Fruit fly (Drosophila melanogaster) whole organism, pupa: Measurements from ENCODE around the gene Klp3A.
A peak's percentile ranks its signal among the peaks of the same experiment; 100 is the strongest.
"Not testable (repeated sequence)": the region's sequence is repeated elsewhere in the genome, so short reads cannot be mapped to it uniquely, and the experiment has no call there.

ENCODE experiments used
- CG10348 ChIP-seq: fragments of 200-800 bp; sonication (Bioruptor generic); IDR thresholded peaks from 2 replicates; pipeline ENCODE4 v1.3.6; 2022; ENCODE audit warnings: missing biosample characterization, missing genetic modification characterization
- CG12605 ChIP-seq: fragments of 200-800 bp; sonication (Bioruptor generic); IDR thresholded peaks from 2 replicates; pipeline ENCODE4 v1.3.6; 2022; ENCODE audit warnings: missing biosample characterization, missing genetic modification characterization
- CG13204 ChIP-seq: fragments of 200-800 bp; sonication (Bioruptor generic); optimal IDR thresholded peaks from 2 replicates; lab custom pipeline; 2018; ENCODE audit warnings: missing biosample characterization, mild to moderate bottlenecking, missing genetic modification characterization, moderate library complexity
- CG14655 ChIP-seq: fragments of 200-800 bp; sonication (Bioruptor generic); optimal IDR thresholded peaks from 3 replicates; lab custom pipeline; 2017; ENCODE audit warnings: mild to moderate bottlenecking, missing biosample characterization, missing genetic modification reagents, missing genetic modification characterization
- CG15710 ChIP-seq: fragments of 200-800 bp; sonication (Bioruptor generic); optimal IDR thresholded peaks from 2 replicates; lab custom pipeline; 2018; ENCODE audit warnings: missing biosample characterization, mild to moderate bottlenecking, missing genetic modification characterization, moderate library complexity
- CG17806 ChIP-seq: fragments of 200-800 bp; sonication (Bioruptor generic); optimal IDR thresholded peaks from 2 replicates; lab custom pipeline; 2018; ENCODE audit warnings: missing biosample characterization, mild to moderate bottlenecking, missing genetic modification characterization, moderate library complexity
- CG32121 ChIP-seq: fragments of 200-800 bp; sonication (Bioruptor generic); IDR thresholded peaks from 2 replicates; pipeline ENCODE4 v1.3.6; 2022; ENCODE audit warnings: missing biosample characterization, missing genetic modification characterization
- CG34367 ChIP-seq: fragments of 200-800 bp; sonication (Bioruptor generic); optimal IDR thresholded peaks from 2 replicates; lab custom pipeline; 2018; ENCODE audit warnings: missing biosample characterization, mild to moderate bottlenecking, missing genetic modification characterization
- CG4496 ChIP-seq: fragments of 200-800 bp; sonication (Bioruptor generic); IDR thresholded peaks from 3 replicates; pipeline ENCODE4 v1.3.6; 2022; ENCODE audit warnings: missing biosample characterization, missing genetic modification characterization
- CG8159 ChIP-seq: fragments of 200-800 bp; sonication (Bioruptor generic); optimal IDR thresholded peaks from 3 replicates; lab custom pipeline; 2018; ENCODE audit warnings: missing biosample characterization, mild to moderate bottlenecking, missing genetic modification characterization, moderate library complexity
- CG8301 ChIP-seq: fragments of 200-800 bp; sonication (Bioruptor generic); optimal IDR thresholded peaks from 2 replicates; lab custom pipeline; 2018; ENCODE audit warnings: missing biosample characterization, mild to moderate bottlenecking, missing genetic modification characterization
- CG9948 ChIP-seq: fragments of 200-800 bp; sonication (Bioruptor generic); optimal IDR thresholded peaks from 2 replicates; lab custom pipeline; 2018; ENCODE audit warnings: missing biosample characterization, mild to moderate bottlenecking, missing genetic modification characterization, moderate library complexity
- D1 ChIP-seq: fragments of 200-800 bp; sonication (Bioruptor generic); optimal IDR thresholded peaks from 2 replicates; lab custom pipeline; 2018; ENCODE audit warnings: missing biosample characterization, mild to moderate bottlenecking, missing genetic modification characterization, moderate library complexity
- EcR ChIP-seq: fragments of 200-800 bp; sonication (Bioruptor generic); optimal IDR thresholded peaks from 3 replicates; lab custom pipeline; 2019; ENCODE audit warnings: missing biosample characterization, missing genetic modification characterization, mild to moderate bottlenecking, moderate library complexity, missing genetic modification reagents
- Ets98B ChIP-seq: fragments of 200-800 bp; sonication (Bioruptor generic); IDR thresholded peaks from 2 replicates; pipeline ENCODE4 v1.3.6; 2022; ENCODE audit warnings: missing biosample characterization, missing genetic modification characterization
- Pif1A ChIP-seq: fragments of 200-800 bp; sonication (Bioruptor generic); optimal IDR thresholded peaks from 3 replicates; lab custom pipeline; 2016; ENCODE audit warnings: missing biosample characterization, missing genetic modification characterization
- Pif1B ChIP-seq: fragments of 200-800 bp; sonication (Bioruptor generic); optimal IDR thresholded peaks from 3 replicates; lab custom pipeline; 2016; ENCODE audit warnings: missing biosample characterization, missing genetic modification characterization
- Snoo ChIP-seq: fragments of 200-800 bp; sonication (Bioruptor generic); optimal IDR thresholded peaks from 3 replicates; lab custom pipeline; 2017; ENCODE audit warnings: missing biosample characterization, mild to moderate bottlenecking, missing genetic modification characterization, inconsistent platforms
- fd96Ca ChIP-seq: fragments of 200-800 bp; sonication (Bioruptor generic); IDR thresholded peaks from 3 replicates; pipeline ENCODE4 v1.3.6; 2022; ENCODE audit warnings: missing biosample characterization, missing genetic modification characterization
- gl ChIP-seq: fragments of 200-800 bp; sonication (Bioruptor generic); optimal IDR thresholded peaks from 2 replicates; lab custom pipeline; 2018; ENCODE audit warnings: missing biosample characterization, mild to moderate bottlenecking, missing genetic modification characterization
- rn ChIP-seq: fragments of 200-800 bp; sonication (Bioruptor generic); IDR thresholded peaks from 2 replicates; pipeline ENCODE4 v1.3.6; 2022; ENCODE audit warnings: missing biosample characterization, missing genetic modification characterization

Gene Klp3A

DNA sequence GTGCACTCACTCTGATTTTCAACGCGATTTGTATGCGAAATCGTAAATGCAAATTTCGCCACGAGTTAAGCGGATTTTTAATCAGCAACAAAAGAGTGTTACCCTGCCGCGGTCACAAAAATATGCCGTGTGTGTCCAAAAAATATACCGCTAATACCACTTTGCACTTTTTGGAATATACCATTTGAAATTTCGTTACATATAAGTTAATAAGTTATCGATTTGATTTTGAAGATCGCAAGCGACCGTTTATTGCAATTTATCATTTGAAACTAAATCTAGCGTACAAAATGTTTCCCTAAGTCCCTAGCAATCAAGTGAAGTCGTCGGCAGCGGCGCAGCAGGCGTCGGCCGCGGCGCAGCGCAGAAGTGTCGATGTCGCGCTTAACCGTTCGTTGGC is 6.4 kb upstream of the Klp3A start, which contains the start of gene eIF3g1:
eIF3g1 (minus strand) TSS at position 101 of the 400 bp plus-strand sequence.
- not testable (repeated sequence) for TF ChIP-seq rn, Pif1A, CG9948

DNA sequence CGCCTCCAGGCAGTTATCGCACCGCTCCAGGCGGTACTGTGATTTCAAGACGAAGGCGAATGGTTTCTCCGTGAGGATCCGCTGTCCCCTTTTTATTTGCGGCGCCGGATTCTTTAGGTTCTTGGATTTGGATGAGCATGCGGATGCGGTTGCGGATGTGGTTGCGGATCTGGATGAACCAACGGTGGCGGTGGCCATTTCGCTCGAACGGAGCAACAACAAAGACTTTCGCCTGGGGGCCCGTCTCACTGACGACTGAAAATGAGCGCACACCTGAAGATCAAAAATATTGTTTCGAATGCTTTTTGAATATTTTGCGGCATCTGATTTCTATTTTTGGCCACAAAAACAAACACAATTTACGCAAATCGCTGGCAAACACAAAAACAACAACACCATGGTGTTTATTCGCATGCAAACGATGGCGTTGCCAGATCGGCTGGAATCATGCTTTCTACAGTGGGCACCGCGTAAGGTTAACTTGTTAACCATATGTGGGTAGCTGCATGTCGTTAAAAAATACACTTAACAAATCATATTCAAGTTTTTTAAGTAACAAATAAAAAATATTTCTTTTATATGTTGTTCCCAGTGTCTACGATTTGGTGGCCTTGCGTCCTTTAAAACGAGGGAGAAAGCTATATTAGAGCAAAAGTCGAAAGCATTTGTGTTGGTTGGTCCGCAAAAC is 4.8 kb upstream of the Klp3A start, which contains the start of gene Smyd3:
Smyd3 (minus strand) TSS at position 407 of the 688 bp plus-strand sequence.
- peak; percentile 51 for TF ChIP-seq gl
- no peak for TF ChIP-seq CG14655
- peak; percentile 79 for TF ChIP-seq CG32121 (GFP tag; lab: Robert Waterston, UW)
- TF ChIP-seq CG10348 (GFP tag; lab: Robert Waterston, UW): no peak
- no peak for TF ChIP-seq Pif1A
- peak; percentile 71 for TF ChIP-seq Snoo
- peak; percentile 64 for TF ChIP-seq rn
- TF ChIP-seq EcR (GFP tag; lab: Kevin White, UChicago): no peak
- TF ChIP-seq CG8301 (tag; lab: Kevin White, UChicago): peak; percentile 74
- TF ChIP-seq CG9948: peak; percentile 53
- peak; percentile 47 for TF ChIP-seq CG34367 (tag; lab: Kevin White, UChicago)
- peak; percentile 87 for TF ChIP-seq Pif1B (GFP tag; lab: Kevin White, UChicago)
- no peak for TF ChIP-seq D1 (tag; lab: Kevin White, UChicago)
- TF ChIP-seq CG4496 (GFP tag; lab: Robert Waterston, UW): peak; percentile 91
- peak; percentile 75 for TF ChIP-seq CG17806 (tag; lab: Kevin White, UChicago)
- peak; percentile 72 for TF ChIP-seq CG8159 (tag; lab: Kevin White, UChicago)
- TF ChIP-seq CG15710: peak; percentile 68
- TF ChIP-seq CG13204 (GFP tag; lab: Kevin White, UChicago): no peak
- peak; percentile 80 for TF ChIP-seq fd96Ca (GFP tag; lab: Robert Waterston, UW)
- TF ChIP-seq CG12605 (GFP tag; lab: Robert Waterston, UW): peak; percentile 72
- peak; percentile 89 for TF ChIP-seq Ets98B

DNA sequence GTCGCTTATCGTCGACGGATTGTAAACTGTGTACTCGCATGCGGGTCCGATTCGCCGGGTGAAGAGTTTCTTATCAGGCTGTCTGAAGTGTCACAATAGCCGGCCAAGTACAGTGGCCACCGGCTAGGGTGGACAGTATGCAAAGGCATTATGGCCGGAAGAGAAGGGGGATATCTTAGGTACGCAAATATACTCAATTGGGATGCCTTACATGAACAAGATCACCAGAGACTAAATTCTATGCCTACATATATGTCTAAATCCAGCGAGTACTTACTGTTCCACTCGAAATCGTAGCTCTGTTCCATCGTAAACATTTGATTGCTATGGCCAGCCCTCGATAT is 10.1 kb downstream of the Klp3A start:
- TF ChIP-seq EcR (GFP tag; lab: Kevin White, UChicago): peak; percentile 81
- peak; percentile 92 for TF ChIP-seq CG12605 (GFP tag; lab: Robert Waterston, UW)
- peak; percentile 77 for TF ChIP-seq CG9948
- TF ChIP-seq D1 (tag; lab: Kevin White, UChicago): no peak
- TF ChIP-seq fd96Ca (GFP tag; lab: Robert Waterston, UW): peak; percentile 97
- peak; percentile 82 for TF ChIP-seq CG34367 (tag; lab: Kevin White, UChicago)
- peak; percentile 83 for TF ChIP-seq CG17806 (tag; lab: Kevin White, UChicago)
- TF ChIP-seq Pif1A: no peak
- TF ChIP-seq Snoo: peak; percentile 94
- no peak for TF ChIP-seq CG14655
- peak; percentile 89 for TF ChIP-seq CG8159 (tag; lab: Kevin White, UChicago)
- TF ChIP-seq Pif1B (GFP tag; lab: Kevin White, UChicago): no peak
- peak; percentile 86 for TF ChIP-seq CG15710
- peak; percentile 93 for TF ChIP-seq CG32121 (GFP tag; lab: Robert Waterston, UW)
- peak; percentile 49 for TF ChIP-seq CG13204 (GFP tag; lab: Kevin White, UChicago)
- TF ChIP-seq rn: peak; percentile 81
- peak; percentile 94 for TF ChIP-seq Ets98B
- peak; percentile 97 for TF ChIP-seq CG4496 (GFP tag; lab: Robert Waterston, UW)
- TF ChIP-seq gl: peak; percentile 72
- TF ChIP-seq CG10348 (GFP tag; lab: Robert Waterston, UW): peak; percentile 72
- peak; percentile 85 for TF ChIP-seq CG8301 (tag; lab: Kevin White, UChicago)
- TF ChIP-seq, all 21 proteins: peak for 17

DNA sequence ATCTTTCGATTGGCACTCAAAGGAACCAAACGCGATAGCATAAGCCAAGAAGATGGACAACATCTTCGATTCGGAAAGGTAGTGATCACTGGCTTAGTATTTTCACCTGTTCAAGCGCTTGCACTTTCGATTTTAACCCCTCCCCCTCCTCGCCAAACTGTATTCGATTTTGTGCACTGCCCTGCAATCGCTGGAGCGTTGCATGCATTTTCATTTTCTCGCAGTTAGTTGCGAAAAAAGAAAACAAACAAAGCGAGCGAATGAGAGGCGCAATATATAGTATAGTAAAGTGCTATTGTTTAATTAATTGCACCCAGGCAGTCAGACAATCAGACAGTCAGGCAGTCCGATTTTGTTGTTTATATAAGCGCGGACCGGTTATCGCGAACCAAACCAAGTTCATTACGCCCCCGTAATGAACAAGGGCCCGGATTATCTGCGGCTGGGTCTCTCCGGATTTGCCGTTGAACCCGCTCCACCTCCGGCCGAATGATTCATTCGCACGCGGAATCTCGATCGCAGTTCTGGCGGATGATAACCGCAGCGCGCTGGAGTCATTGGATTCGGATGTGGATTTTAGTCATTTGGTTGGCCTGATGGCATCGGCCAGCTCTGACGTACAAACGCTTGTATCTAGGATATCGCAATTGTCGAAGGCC is 10.6 kb downstream of the Klp3A start:
- TF ChIP-seq CG14655 (no peak), EcR (GFP tag; lab: Kevin White, UChicago) (peak; percentile 96)

DNA sequence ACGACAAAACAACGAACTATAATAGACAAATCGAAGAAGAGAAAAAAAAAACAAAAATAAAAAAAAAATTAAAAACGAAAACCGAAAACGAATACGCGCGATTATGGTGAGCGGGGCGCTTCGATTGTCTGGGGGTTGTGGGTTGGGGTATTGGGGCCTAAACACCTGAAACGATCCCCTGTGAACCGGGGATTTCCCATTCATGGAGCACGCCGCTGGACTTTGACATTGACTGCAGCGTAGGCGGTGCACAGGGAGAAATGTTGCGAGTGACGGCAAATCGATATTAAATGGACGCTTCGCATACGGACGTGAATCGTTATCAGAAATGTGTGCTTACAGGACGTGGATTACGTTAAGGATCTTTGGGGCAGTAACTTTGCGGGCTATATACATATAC is 11.6 kb downstream of the Klp3A start:
- TF ChIP-seq Pif1A: no peak
- TF ChIP-seq CG13204 (GFP tag; lab: Kevin White, UChicago): no peak
- no peak for TF ChIP-seq Ets98B
- peak; percentile 8; the same call in 1 of the 3 replicates for TF ChIP-seq fd96Ca (GFP tag; lab: Robert Waterston, UW)
- no peak for TF ChIP-seq Snoo
- TF ChIP-seq CG32121 (GFP tag; lab: Robert Waterston, UW): no peak
- TF ChIP-seq, all 21 proteins: peak for 1

DNA sequence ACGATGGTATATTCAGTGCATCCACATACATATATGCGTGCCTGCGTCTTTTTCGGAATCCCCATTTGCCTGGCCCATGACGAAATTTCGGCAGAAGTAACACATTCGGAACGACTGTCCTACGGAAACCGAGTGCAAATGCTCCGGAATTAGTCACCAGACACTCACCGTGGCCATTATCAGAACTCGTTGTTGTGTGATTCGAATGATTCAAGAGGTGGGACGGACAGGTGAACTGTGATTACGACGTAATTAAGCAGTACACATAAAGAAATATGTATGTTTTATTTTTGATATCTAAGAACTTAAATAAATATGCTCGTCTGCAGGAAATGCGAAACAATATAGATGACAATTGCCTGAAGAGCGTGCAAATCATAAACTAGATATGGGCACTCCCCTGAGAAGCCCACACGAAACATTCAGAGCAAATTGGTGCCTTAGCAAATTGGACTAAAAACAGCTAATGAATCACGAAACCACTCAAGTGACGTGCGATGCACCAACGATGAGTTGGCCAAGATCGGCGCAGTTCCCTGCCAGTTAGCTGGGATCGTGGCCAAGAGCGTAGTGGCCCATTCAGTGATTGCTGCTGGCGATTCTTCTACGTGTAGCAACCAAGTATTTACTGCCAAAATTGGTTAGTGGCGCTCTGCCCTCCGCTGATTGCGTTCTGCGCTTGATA is 12.4 kb downstream of the Klp3A start:
- TF ChIP-seq CG12605 (GFP tag; lab: Robert Waterston, UW) (no peak), CG32121 (GFP tag; lab: Robert Waterston, UW) (no peak), Pif1A (no peak), Ets98B (no peak), D1 (tag; lab: Kevin White, UChicago) (no peak), CG10348 (GFP tag; lab: Robert Waterston, UW) (no peak), Snoo (no peak), CG17806 (tag; lab: Kevin White, UChicago) (no peak), rn (no peak), CG13204 (GFP tag; lab: Kevin White, UChicago) (no peak), gl (no peak), CG15710 (no peak), CG9948 (no peak), Pif1B (GFP tag; lab: Kevin White, UChicago) (no peak)
